Worm (Caenorhabditis elegans): ENCODE data around the gene mrps-18C.
A peak's percentile ranks its signal among the peaks of the same experiment; 100 is the strongest.

Gene mrps-18C

ce11 chrIII:4947352-4947751 lies 12.0 kb downstream of the mrps-18C start (continued):
- TF ChIP-seq hlh-30 (tag; optimal IDR thresholded peaks at IDR 0.05; ENCODE audit: insufficient read depth) (peak; percentile 77), sdc-2 (tag; optimal IDR thresholded peaks at IDR 0.05) (peak; percentile 55), lin-11 (tag; optimal IDR thresholded peaks at IDR 0.05) (no peak), ceh-30 (tag; optimal IDR thresholded peaks at IDR 0.05) (no peak), pat-9 (tag; optimal IDR thresholded peaks at IDR 0.05) (no peak), rnt-1 (tag; optimal IDR thresholded peaks at IDR 0.05) (peak; percentile 85), sox-2 (GFP tag; IDR thresholded peaks at IDR 0.05) (no peak), hlh-6 (tag; optimal IDR thresholded peaks at IDR 0.05) (peak; percentile 75), zip-5 (tag; optimal IDR thresholded peaks at IDR 0.05) (no peak), K02D7.2 (tag; optimal IDR thresholded peaks at IDR 0.05) (peak; percentile 37), nfya-1 (tag; optimal IDR thresholded peaks at IDR 0.05) (peak; percentile 73), ceh-24 (tag; optimal IDR thresholded peaks at IDR 0.05) (no peak), T23F11.4 (GFP tag; optimal IDR thresholded peaks at IDR 0.05) (peak; percentile 32), ref-2 (tag; optimal IDR thresholded peaks at IDR 0.05) (peak; percentile 80), mec-3 (tag; optimal IDR thresholded peaks at IDR 0.05; ENCODE audit: borderline replicate concordance) (peak; percentile 51), eyg-1 (tag; optimal IDR thresholded peaks at IDR 0.05) (peak; percentile 30), fkh-10 (GFP tag; optimal IDR thresholded peaks at IDR 0.05) (no peak), tbx-2 (tag; optimal IDR thresholded peaks at IDR 0.05) (peak; percentile 86), C08G9.2 (tag; optimal IDR thresholded peaks at IDR 0.05) (peak; percentile 60), C38D4.7 (GFP tag; optimal IDR thresholded peaks at IDR 0.05) (peak; percentile 18), Y22D7AL.16 (tag; optimal IDR thresholded peaks at IDR 0.05) (no peak), unc-55 (GFP tag; optimal IDR thresholded peaks at IDR 0.05) (no peak), ceh-9 (tag; optimal IDR thresholded peaks at IDR 0.05) (no peak), ttx-3 (tag; optimal IDR thresholded peaks at IDR 0.05) (no peak), ceh-34 (tag; optimal IDR thresholded peaks at IDR 0.05) (peak; percentile 84), ztf-16 (tag; optimal IDR thresholded peaks at IDR 0.05) (no peak), madf-2 (tag; optimal IDR thresholded peaks at IDR 0.05) (no peak), F13H6.1 (tag; optimal IDR thresholded peaks at IDR 0.05) (peak; percentile 33), pha-4 (tag; optimal IDR thresholded peaks at IDR 0.05) (no peak), pros-1 (tag; optimal IDR thresholded peaks at IDR 0.05) (peak; percentile 47), syd-9 (tag; optimal IDR thresholded peaks at IDR 0.05) (peak; percentile 42), elt-2 (tag; optimal IDR thresholded peaks at IDR 0.05) (no peak), npax-4 (tag; optimal IDR thresholded peaks at IDR 0.05) (no peak), tbx-7 (tag; optimal IDR thresholded peaks at IDR 0.05) (no peak), ceh-48 (tag; optimal IDR thresholded peaks at IDR 0.05) (no peak), lim-6 (tag; optimal IDR thresholded peaks at IDR 0.05) (no peak)

ce11 chrIII:4948631-4949030 lies 13.3 kb downstream of the mrps-18C start:
- TF ChIP-seq pax-1 (tag; optimal IDR thresholded peaks at IDR 0.05) (no peak), T23F11.4 (GFP tag; optimal IDR thresholded peaks at IDR 0.05) (peak; percentile 43), ceh-34 (tag; optimal IDR thresholded peaks at IDR 0.05) (peak; percentile 49), C38D4.7 (GFP tag; optimal IDR thresholded peaks at IDR 0.05) (no peak), ets-4 (tag; optimal IDR thresholded peaks at IDR 0.05) (peak; percentile 27), pat-9 (tag; optimal IDR thresholded peaks at IDR 0.05) (no peak), dmd-4 (tag; optimal IDR thresholded peaks at IDR 0.05; ENCODE audit: borderline replicate concordance) (peak; percentile 45), sdc-2 (tag; optimal IDR thresholded peaks at IDR 0.05) (peak; percentile 49), ceh-19 (GFP tag; optimal IDR thresholded peaks at IDR 0.05) (peak; percentile 17), F13H6.1 (tag; optimal IDR thresholded peaks at IDR 0.05) (peak; percentile 47), hlh-30 (tag; optimal IDR thresholded peaks at IDR 0.05; ENCODE audit: insufficient read depth) (peak; percentile 23), ceh-24 (tag; optimal IDR thresholded peaks at IDR 0.05) (no peak), tbx-2 (tag; optimal IDR thresholded peaks at IDR 0.05) (peak; percentile 41), pqm-1 (tag; optimal IDR thresholded peaks at IDR 0.05) (no peak), pros-1 (tag; optimal IDR thresholded peaks at IDR 0.05) (peak; percentile 30), ceh-22 (tag; optimal IDR thresholded peaks at IDR 0.05) (no peak), ceh-48 (tag; optimal IDR thresholded peaks at IDR 0.05) (no peak), nfya-1 (tag; optimal IDR thresholded peaks at IDR 0.05) (peak; percentile 11), eyg-1 (tag; optimal IDR thresholded peaks at IDR 0.05) (no peak), unc-86 (tag; optimal IDR thresholded peaks at IDR 0.05) (no peak), syd-9 (tag; optimal IDR thresholded peaks at IDR 0.05) (no peak), rnt-1 (tag; optimal IDR thresholded peaks at IDR 0.05) (peak; percentile 23), ref-2 (tag; optimal IDR thresholded peaks at IDR 0.05) (peak; percentile 14), tbx-7 (tag; optimal IDR thresholded peaks at IDR 0.05) (peak; percentile 4), C08G9.2 (tag; optimal IDR thresholded peaks at IDR 0.05) (peak; percentile 42), ceh-31 (tag; optimal IDR thresholded peaks at IDR 0.05) (peak; percentile 50), nhr-232 (tag; optimal IDR thresholded peaks at IDR 0.05) (no peak)
